Worm (Caenorhabditis elegans): ENCODE data around the gene C15C8.6.

Gene C15C8.6

DNA sequence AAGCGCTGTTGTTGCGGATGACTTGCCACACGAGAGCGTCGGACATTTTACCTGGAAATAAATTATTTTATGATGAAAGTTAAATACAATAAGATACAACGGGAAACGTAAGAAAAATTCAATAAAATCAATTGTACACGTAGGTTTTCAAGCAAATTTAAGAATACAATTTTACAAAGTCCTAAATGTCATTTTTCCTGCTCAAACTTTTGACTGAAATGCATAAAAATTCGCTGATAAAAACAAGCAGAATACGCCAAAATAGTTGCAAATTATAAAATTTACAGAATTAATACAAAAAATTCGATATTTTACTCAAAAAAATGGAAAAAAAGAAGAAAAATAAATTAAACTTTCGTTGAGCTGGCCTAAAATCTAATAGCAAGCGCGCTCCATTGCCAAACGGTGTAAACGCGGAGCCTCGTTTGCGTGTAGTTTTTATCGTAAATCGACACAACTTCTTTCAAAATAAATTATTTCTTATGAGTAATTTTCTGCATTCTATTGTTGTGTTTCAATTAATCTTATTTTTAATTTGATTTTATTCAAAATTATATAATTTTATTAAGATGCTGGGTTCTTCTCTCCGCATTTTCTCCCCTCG lies 23.2 kb downstream of the C15C8.6 start, which contains the start of the genes rpl-28 and mrpl-49:
Gene rpl-28, minus strand, starts transcription at position 51 of the 604 bp plus-strand sequence.
Gene mrpl-49, plus strand, starts transcription at position 570 of the 604 bp plus-strand sequence.
- TF ChIP-seq nhr-237 (tag; optimal IDR thresholded peaks at IDR 0.05) = no peak
- TF ChIP-seq nhr-23 (tag; optimal IDR thresholded peaks at IDR 0.05) = no peak
- TF ChIP-seq ceh-16 (tag; optimal IDR thresholded peaks at IDR 0.05) = peak; percentile 40
- peak; percentile 70 for TF ChIP-seq ztf-4 (tag; optimal IDR thresholded peaks at IDR 0.05)
- no peak for TF ChIP-seq nhr-12 (tag; optimal IDR thresholded peaks at IDR 0.05)
- TF ChIP-seq nhr-25 (tag; optimal IDR thresholded peaks at IDR 0.05) = no peak
- peak; percentile 75 for TF ChIP-seq nhr-21 (tag; optimal IDR thresholded peaks at IDR 0.05)
- no peak for TF ChIP-seq alr-1 (tag; optimal IDR thresholded peaks at IDR 0.05)
- peak; percentile 89 for TF ChIP-seq lin-13 (GFP tag; optimal IDR thresholded peaks at IDR 0.05)
- peak; percentile 78 for TF ChIP-seq sem-4 (tag; optimal IDR thresholded peaks at IDR 0.05)
- TF ChIP-seq R02D3.7 (tag; optimal IDR thresholded peaks at IDR 0.05) = peak; percentile 82
- TF ChIP-seq peb-1 (tag; optimal IDR thresholded peaks at IDR 0.05) = no peak
- no peak for TF ChIP-seq ztf-11 (tag; optimal IDR thresholded peaks at IDR 0.05)
- TF ChIP-seq unc-39 (tag; optimal IDR thresholded peaks at IDR 0.05) = no peak
- TF ChIP-seq elt-3 (tag; optimal IDR thresholded peaks at IDR 0.05) = no peak
- TF ChIP-seq sma-3 (GFP tag; optimal IDR thresholded peaks at IDR 0.05) = peak; percentile 80
- TF ChIP-seq nhr-129 (tag; optimal IDR thresholded peaks at IDR 0.05) = peak; percentile 89
- no peak for TF ChIP-seq nhr-77 (tag; optimal IDR thresholded peaks at IDR 0.05)
- TF ChIP-seq gmeb-1 (tag; optimal IDR thresholded peaks at IDR 0.05) = peak; percentile 85
- no peak for TF ChIP-seq nhr-6 (tag; optimal IDR thresholded peaks at IDR 0.05)
- peak in 1 of 2 experiments; percentile 27 for TF ChIP-seq mdl-1 (tag; optimal IDR thresholded peaks at IDR 0.05)
- peak; percentile 91 for TF ChIP-seq crh-2 (tag; optimal IDR thresholded peaks at IDR 0.05)
- no peak for TF ChIP-seq mbf-1 (tag; optimal IDR thresholded peaks at IDR 0.05)
- TF ChIP-seq skn-1 (tag; optimal IDR thresholded peaks at IDR 0.05) = peak; percentile 49
- TF ChIP-seq Y55F3AM.14 (GFP tag; optimal IDR thresholded peaks at IDR 0.05) = no peak
- TF ChIP-seq unc-62 (GFP tag; optimal IDR thresholded peaks at IDR 0.05) = no peak
- peak; percentile 83 for TF ChIP-seq snpc-4 (tag; optimal IDR thresholded peaks at IDR 0.05)
- peak; percentile 64 to 93 for TF ChIP-seq lsy-2 (tag; optimal IDR thresholded peaks at IDR 0.05)
- TF ChIP-seq sma-9 (GFP tag; optimal IDR thresholded peaks at IDR 0.05) = peak; percentile 85
- no peak for TF ChIP-seq sma-9 (tag; optimal IDR thresholded peaks at IDR 0.05)
- peak; percentile 50 for TF ChIP-seq ama-1 (optimal IDR thresholded peaks at IDR 0.05)
- no peak for TF ChIP-seq ZK546.5 (tag; optimal IDR thresholded peaks at IDR 0.05)
- TF ChIP-seq fos-1 (tag; optimal IDR thresholded peaks at IDR 0.05) = peak; percentile 86
- TF ChIP-seq C34F6.9 (tag; optimal IDR thresholded peaks at IDR 0.05) = peak; percentile 96
- TF ChIP-seq aly-2 (tag; optimal IDR thresholded peaks at IDR 0.05) = no peak
- peak; percentile 85 for TF ChIP-seq lin-11 (tag; optimal IDR thresholded peaks at IDR 0.05)
- peak; percentile 98 for TF ChIP-seq unc-55 (GFP tag; optimal IDR thresholded peaks at IDR 0.05)
- TF ChIP-seq egl-27 (tag; optimal IDR thresholded peaks at IDR 0.05) = peak; percentile 47
- no peak for TF ChIP-seq nhr-11 (tag; optimal IDR thresholded peaks at IDR 0.05)
- peak; percentile 72 for TF ChIP-seq F13H6.1 (tag; optimal IDR thresholded peaks at IDR 0.05)
- peak; percentile 82 for TF ChIP-seq mab-5 (tag; optimal IDR thresholded peaks at IDR 0.05)
- no peak for TF ChIP-seq ztf-1 (GFP tag; conservative IDR thresholded peaks at IDR 0.05)
- peak; percentile 36 for TF ChIP-seq zag-1 (tag; optimal IDR thresholded peaks at IDR 0.05)
- TF ChIP-seq dmd-4 (tag; optimal IDR thresholded peaks at IDR 0.05) = no peak
- peak; percentile 2 for TF ChIP-seq ceh-82 (tag; optimal IDR thresholded peaks at IDR 0.05)
- no peak for TF ChIP-seq elt-1 (tag; optimal IDR thresholded peaks at IDR 0.05)
- no peak for TF ChIP-seq lin-39 (tag; optimal IDR thresholded peaks at IDR 0.05)
- peak; percentile 74 for TF ChIP-seq blmp-1 (tag; optimal IDR thresholded peaks at IDR 0.05; ENCODE audit: insufficient read depth)
- no peak for TF ChIP-seq nhr-10 (tag; optimal IDR thresholded peaks at IDR 0.05)

All from whole organism, L2 larva.